Worm (Caenorhabditis elegans) whole organism, young adult: ENCODE data around the gene nspc-12.
A peak's percentile ranks its signal among the peaks of the same experiment; 100 is the strongest.

Source experiments
- B0019.2 ChIP-seq: fragments of 200-800 bp; sonication (Bioruptor generic); conservative IDR thresholded peaks from 2 replicates; pipeline ENCODE4 v1.3.6; 2022; ENCODE audit warnings: missing genetic modification reagents, missing genetic modification characterization, missing compliant biosample characterization
- B0035.1 ChIP-seq: sonication (generic microtip); optimal IDR thresholded peaks from 2 replicates; lab custom pipeline; 2016; ENCODE audit warnings: missing genetic modification characterization, mild to moderate bottlenecking, missing compliant biosample characterization, missing genotype, missing genetic modification reagents
- B0261.1 ChIP-seq: sonication (generic microtip); optimal IDR thresholded peaks from 2 replicates; lab custom pipeline; 2016; ENCODE audit warnings: mild to moderate bottlenecking, missing genetic modification characterization, moderate library complexity, missing compliant biosample characterization
- B0336.3 ChIP-seq: fragments of 200-800 bp; sonication (Bioruptor generic); IDR thresholded peaks from 2 replicates; pipeline ENCODE4 v1.3.6; 2022; ENCODE audit warnings: missing genetic modification characterization, missing compliant biosample characterization
- C06A6.2 ChIP-seq: fragments of 200-800 bp; sonication (Bioruptor generic); conservative IDR thresholded peaks from 2 replicates; pipeline ENCODE4 v1.3.6; 2022; ENCODE audit warnings: missing genetic modification characterization, missing compliant biosample characterization
- F55B11.4 ChIP-seq: sonication (generic microtip); optimal IDR thresholded peaks from 2 replicates; lab custom pipeline; 2016; ENCODE audit warnings: missing compliant biosample characterization, missing genetic modification characterization, borderline replicate concordance; ENCODE audit not compliant: insufficient read depth
- Y53F4B.3 ChIP-seq: fragments of 200-800 bp; sonication (Bioruptor generic); IDR thresholded peaks from 2 replicates; pipeline ENCODE4 v1.3.6; 2022; ENCODE audit warnings: missing genetic modification reagents, missing genetic modification characterization, missing compliant biosample characterization
- Y56A3A.18 ChIP-seq: fragments of 200-800 bp; sonication (Bioruptor generic); IDR thresholded peaks from 2 replicates; pipeline ENCODE4 v1.3.6; 2022; ENCODE audit warnings: missing genetic modification reagents, missing genetic modification characterization, missing compliant biosample characterization
- Y95B8A.8 ChIP-seq: fragments of 200-800 bp; sonication (Bioruptor generic); IDR thresholded peaks from 2 replicates; pipeline ENCODE4 v1.3.6; 2022; ENCODE audit warnings: missing genetic modification reagents, missing genetic modification characterization, missing compliant biosample characterization
- akir-1 ChIP-seq: fragments of 200-800 bp; sonication (Bioruptor generic); optimal IDR thresholded peaks from 2 replicates; lab custom pipeline; 2018; ENCODE audit warnings: mild to moderate bottlenecking, missing genetic modification characterization, moderate library complexity, missing compliant biosample characterization
- athp-1 ChIP-seq: sonication (generic microtip); optimal IDR thresholded peaks from 2 replicates; lab custom pipeline; 2017; ENCODE audit warnings: mild to moderate bottlenecking, missing genetic modification characterization, missing compliant biosample characterization
- attf-5 ChIP-seq: fragments of 200-800 bp; sonication (Bioruptor generic); optimal IDR thresholded peaks from 2 replicates; lab custom pipeline; 2018; ENCODE audit warnings: mild to moderate bottlenecking, missing genetic modification characterization, missing compliant biosample characterization
- bed-2 ChIP-seq: fragments of 200-800 bp; sonication (Bioruptor generic); IDR thresholded peaks from 2 replicates; pipeline ENCODE4 v1.3.6; 2022; ENCODE audit warnings: missing genetic modification reagents, missing genetic modification characterization, missing compliant biosample characterization
- hmg-20 ChIP-seq: fragments of 200-800 bp; sonication (Bioruptor generic); IDR thresholded peaks from 2 replicates; pipeline ENCODE4 v1.3.6; 2022; ENCODE audit warnings: missing genetic modification reagents, missing genetic modification characterization, missing compliant biosample characterization
- hrde-1 ChIP-seq: sonication (generic microtip); optimal IDR thresholded peaks from 2 replicates; lab custom pipeline; 2016; ENCODE audit warnings: missing genetic modification characterization, mild to moderate bottlenecking, missing compliant biosample characterization, moderate library complexity, missing genotype, missing genetic modification reagents, borderline replicate concordance
- lin-26 ChIP-seq: fragments of 200-800 bp; sonication (Bioruptor generic); IDR thresholded peaks from 2 replicates; pipeline ENCODE4 v1.3.6; 2022; ENCODE audit warnings: missing genetic modification reagents, missing genetic modification characterization, missing compliant biosample characterization
- madf-3 ChIP-seq: fragments of 200-800 bp; sonication (Bioruptor generic); IDR thresholded peaks from 2 replicates; pipeline ENCODE4 v1.3.6; 2022; ENCODE audit warnings: missing genetic modification reagents, missing genetic modification characterization, missing compliant biosample characterization
- mxl-1 ChIP-seq: sonication (generic microtip); optimal IDR thresholded peaks from 2 replicates; lab custom pipeline; 2016; ENCODE audit warnings: missing genetic modification characterization, missing compliant biosample characterization
- nfyb-1 ChIP-seq: fragments of 200-800 bp; sonication (Bioruptor generic); IDR thresholded peaks from 2 replicates; pipeline ENCODE4 v1.3.6; 2022; ENCODE audit warnings: missing genetic modification reagents, missing genetic modification characterization, missing compliant biosample characterization
- nhr-179 ChIP-seq: sonication (generic microtip); optimal IDR thresholded peaks from 2 replicates; lab custom pipeline; 2016; ENCODE audit warnings: mild to moderate bottlenecking, missing genetic modification characterization, missing compliant biosample characterization
- pha-4 ChIP-seq: fragments of 150-350 bp; sonication (generic microtip); optimal IDR thresholded peaks from 2 replicates; lab custom pipeline; 2014; ENCODE audit warnings: missing biosample characterization, missing genetic modification reagents, missing genetic modification characterization
- rcor-1 ChIP-seq: fragments of 200-800 bp; sonication (Bioruptor generic); IDR thresholded peaks from 2 replicates; pipeline ENCODE4 v1.3.6; 2022; ENCODE audit warnings: missing genetic modification reagents, missing genetic modification characterization, missing compliant biosample characterization
- rec-8 ChIP-seq, 2 experiments: sonication (generic microtip); optimal IDR thresholded peaks; 2 replicates each; lab custom pipeline; 2016; ENCODE audit warnings: mild to moderate bottlenecking in 2 of 2, missing genetic modification characterization in 2 of 2, missing genetic modification reagents in 2 of 2, missing genotype in 2 of 2, missing biosample characterization in 1 of 2, missing compliant biosample characterization in 1 of 2, moderate library complexity in 1 of 2
- rpc-1 ChIP-seq, 2 experiments: fragments of 150-350 bp in 1 of 2; sonication (generic microtip) in 1 of 2; optimal IDR thresholded peaks; 2 replicates each; lab custom pipeline; 2014 to 2018; ENCODE audit warnings: missing biosample characterization in 1 of 2, missing genetic modification characterization in 1 of 2, missing genetic modification reagents in 1 of 2, missing genotype in 1 of 2
- snpc-1.1 ChIP-seq: sonication (generic microtip); optimal IDR thresholded peaks from 2 replicates; lab custom pipeline; 2017; ENCODE audit warnings: missing genetic modification characterization, mild to moderate bottlenecking, missing compliant biosample characterization, antibody characterized with exemption, moderate library complexity, missing genotype, missing genetic modification reagents; ENCODE audit not compliant: insufficient read depth
- snpc-1.3 ChIP-seq: sonication (generic microtip); optimal IDR thresholded peaks from 2 replicates; lab custom pipeline; 2017; ENCODE audit warnings: missing genetic modification characterization, mild to moderate bottlenecking, missing compliant biosample characterization, antibody characterized with exemption, moderate library complexity, missing genotype, missing genetic modification reagents; ENCODE audit not compliant: insufficient read depth
- snpc-3.4 ChIP-seq: sonication (generic microtip); optimal IDR thresholded peaks from 2 replicates; lab custom pipeline; 2017; ENCODE audit warnings: missing genetic modification characterization, mild to moderate bottlenecking, missing compliant biosample characterization, antibody characterized with exemption, moderate library complexity, missing genotype, missing genetic modification reagents
- snpc-4 ChIP-seq, 5 experiments: fragments of 150-350 bp in 1 of 5; sonication (generic microtip) in 4 of 5; optimal IDR thresholded peaks; 2 replicates each; lab custom pipeline; 2014 to 2018; ENCODE audit warnings: missing genetic modification characterization in 5 of 5, missing biosample characterization in 3 of 5, antibody characterized with exemption in 2 of 5, mild to moderate bottlenecking in 2 of 5, missing compliant biosample characterization in 2 of 5, missing genotype in 2 of 5, moderate library complexity in 2 of 5, missing genetic modification reagents in 1 of 5
- tbp1 ChIP-seq: fragments of 200-800 bp; sonication (Bioruptor generic); optimal IDR thresholded peaks from 2 replicates; lab custom pipeline; 2018; ENCODE audit warnings: mild to moderate bottlenecking, missing genetic modification characterization, missing compliant biosample characterization
- tlf-1 ChIP-seq: fragments of 200-800 bp; sonication (Bioruptor generic); optimal IDR thresholded peaks from 2 replicates; lab custom pipeline; 2018; ENCODE audit warnings: mild to moderate bottlenecking, missing genetic modification characterization, missing compliant biosample characterization
- unc-130 ChIP-seq: sonication (generic microtip); optimal IDR thresholded peaks from 2 replicates; lab custom pipeline; 2016; ENCODE audit warnings: missing genetic modification reagents, missing genetic modification characterization, missing compliant biosample characterization
- unc-62 ChIP-seq: fragments of 150-350 bp; optimal IDR thresholded peaks from 2 replicates; lab custom pipeline; 2014; ENCODE audit warnings: missing biosample characterization, missing genetic modification reagents, missing genetic modification characterization
- ztf-18 ChIP-seq: sonication (generic microtip); optimal IDR thresholded peaks from 2 replicates; lab custom pipeline; 2016; ENCODE audit warnings: missing genotype, mild to moderate bottlenecking, missing genetic modification characterization, missing compliant biosample characterization
- ztf-25 ChIP-seq: fragments of 200-800 bp; sonication (Bioruptor generic); IDR thresholded peaks from 2 replicates; pipeline ENCODE4 v1.3.6; 2022; ENCODE audit warnings: missing genetic modification reagents, missing genetic modification characterization, missing compliant biosample characterization
- ztf-26 ChIP-seq: sonication (generic microtip); optimal IDR thresholded peaks from 2 replicates; lab custom pipeline; 2017; ENCODE audit warnings: missing genetic modification characterization, missing compliant biosample characterization

The nspc-12 gene

DNA sequence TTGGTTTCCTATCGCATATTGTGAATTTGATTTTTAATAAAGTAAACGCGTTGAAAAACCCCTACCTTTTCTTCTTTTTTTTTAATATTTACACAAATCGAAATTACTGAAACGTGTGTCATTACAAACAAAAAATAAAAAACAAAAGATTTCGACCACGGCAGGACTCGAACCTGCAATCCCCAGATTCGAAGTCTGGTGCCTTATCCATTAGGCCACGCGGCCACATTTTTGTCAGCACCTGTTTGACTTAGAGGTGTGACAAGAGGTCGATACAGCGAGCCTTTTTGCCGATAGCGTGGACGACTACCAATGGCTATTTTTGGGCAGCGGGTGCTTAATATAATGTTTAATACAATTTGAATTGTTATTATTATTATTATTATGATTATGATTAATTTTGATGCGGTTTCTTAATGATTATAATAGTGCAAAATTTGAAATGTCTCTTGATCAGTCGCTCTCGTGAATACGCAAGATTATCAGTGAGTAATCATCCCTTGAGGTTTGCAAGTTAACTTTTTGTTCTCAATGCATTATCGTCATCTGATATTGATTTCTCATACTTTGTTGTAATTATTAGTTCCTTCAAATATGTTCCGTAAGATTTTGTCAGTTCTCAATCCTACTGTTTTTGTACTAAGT lies 18.5 kb downstream of the nspc-12 start, which contains the start of gene srd-44 (continued):
- peak; percentile 18 for TF ChIP-seq snpc-1.1 (tag; lab: Kevin White, UChicago)
- peak; percentile 30 for TF ChIP-seq ztf-18 (tag; lab: Kevin White, UChicago)
- TF ChIP-seq athp-1 (tag; lab: Kevin White, UChicago) = peak; percentile 45
- TF ChIP-seq madf-3 (GFP tag; lab: Robert Waterston, UW) = no peak
- TF ChIP-seq attf-5 (GFP tag; lab: Kevin White, UChicago) = no peak
- peak; percentile 18 for TF ChIP-seq unc-130 (GFP tag; lab: Kevin White, UChicago)
- peak; percentile 40 for TF ChIP-seq snpc-3.4
- 0 out of 2 replicates have a peak, but pooled peaks have one; percentile 45 for TF ChIP-seq nfyb-1 (GFP tag; lab: Robert Waterston, UW)
- TF ChIP-seq rec-8 (tag; optimal IDR thresholded peaks at IDR 0.05; lab: Kevin White, UChicago) = peak; percentile 42 to 56
- peak; percentile 86 for TF ChIP-seq lin-26 (GFP tag; lab: Robert Waterston, UW)
- TF ChIP-seq snpc-1.3 = peak; percentile 64
- TF ChIP-seq hmg-20 (GFP tag; lab: Robert Waterston, UW) = peak; percentile 60; the same call in 1 of the 2 replicates
- peak; percentile 72 for TF ChIP-seq rpc-1 (optimal IDR thresholded peaks at IDR 0.05; lab: Kevin White, UChicago)
- TF ChIP-seq rpc-1 (tag; optimal IDR thresholded peaks at IDR 0.05; lab: Kevin White, UChicago) = peak; percentile 85
- peak; percentile 16 for TF ChIP-seq B0035.1 (tag; lab: Kevin White, UChicago)
- peak; percentile 62; the same call in 1 of the 2 replicates for TF ChIP-seq rcor-1 (GFP tag; lab: Robert Waterston, UW)
- peak; percentile 63 for TF ChIP-seq ztf-26
- TF ChIP-seq hrde-1 (tag; lab: Kevin White, UChicago) = peak; percentile 26
- 0 out of 2 replicates have a peak, but pooled peaks have one; percentile 76 for TF ChIP-seq ztf-25
- no peak for TF ChIP-seq Y53F4B.3 (GFP tag; lab: Robert Waterston, UW)
- TF ChIP-seq tbp1 (GFP tag; lab: Kevin White, UChicago) = peak; percentile 95
- peak; percentile 93 for TF ChIP-seq B0261.1
- peak; percentile 48 for TF ChIP-seq mxl-1 (tag; lab: Kevin White, UChicago)

DNA sequence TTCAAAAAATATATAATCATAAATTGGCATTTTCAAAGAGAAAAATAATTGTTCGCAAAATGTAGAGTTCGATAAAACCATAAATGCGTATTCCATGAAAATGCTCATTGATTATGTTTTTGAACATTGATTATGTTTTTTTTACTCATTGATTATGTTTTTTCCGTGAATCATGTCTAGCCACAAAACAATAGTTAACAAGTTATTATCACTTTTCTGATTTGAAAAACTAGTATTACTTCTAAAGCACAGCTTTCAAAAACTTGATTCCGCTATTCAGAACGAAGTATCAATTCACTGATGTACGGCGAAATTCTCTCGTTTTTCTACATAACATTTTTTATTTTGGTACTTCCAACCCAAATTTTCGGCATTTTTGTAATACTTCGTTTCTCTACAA lies 20.7 kb downstream of the nspc-12 start, which contains the start of gene srd-48:
srd-48 (plus strand) TSS at position 301 of the 400 bp plus-strand sequence.
- TF ChIP-seq ztf-25 = no peak
- no peak for TF ChIP-seq F55B11.4
- no peak for TF ChIP-seq C06A6.2 (GFP tag; lab: Robert Waterston, UW)
- no peak for TF ChIP-seq ztf-18 (tag; lab: Kevin White, UChicago)
- no peak for TF ChIP-seq snpc-4 (GFP tag; optimal IDR thresholded peaks at IDR 0.05; lab: Kevin White, UChicago)
- no peak for TF ChIP-seq snpc-4 (tag; optimal IDR thresholded peaks at IDR 0.05; lab: Kevin White, UChicago)
- TF ChIP-seq tlf-1 (GFP tag; lab: Kevin White, UChicago) = no peak
- TF ChIP-seq Y95B8A.8 (GFP tag; lab: Robert Waterston, UW) = no peak
- no peak for TF ChIP-seq bed-2 (GFP tag; lab: Robert Waterston, UW)
- no peak for TF ChIP-seq B0019.2
- TF ChIP-seq snpc-3.4 = no peak
- no peak for TF ChIP-seq nhr-179
- TF ChIP-seq unc-62 (GFP tag; lab: Kevin White, UChicago) = no peak
- no peak for TF ChIP-seq B0336.3 (GFP tag; lab: Robert Waterston, UW)
- no peak for TF ChIP-seq Y56A3A.18 (GFP tag; lab: Robert Waterston, UW)
- TF ChIP-seq rec-8 (tag; optimal IDR thresholded peaks at IDR 0.05; lab: Kevin White, UChicago) = no peak
- TF ChIP-seq pha-4 (tag; lab: Kevin White, UChicago) = no peak
- no peak for TF ChIP-seq akir-1 (GFP tag; lab: Kevin White, UChicago)
- no peak for TF ChIP-seq ztf-26
- TF ChIP-seq, all 124 proteins: peak for 0
